Fruit fly (Drosophila melanogaster): ENCODE data around the gene CG2021.

dm6 chr3L:1774713-1775648 lies 2.2 kb downstream of the CG2021 start, which contains the start of the genes CG13933 and PolD2:
- TF ChIP-seq CG13204 (GFP tag; optimal IDR thresholded peaks at IDR 0.05) (no peak), CG9948 (tag; optimal IDR thresholded peaks at IDR 0.05) (peak; percentile 82), Pif1B (GFP tag; optimal IDR thresholded peaks at IDR 0.05) (peak; percentile 95), CG14655 (GFP tag; optimal IDR thresholded peaks at IDR 0.05) (no peak), CG8301 (tag; optimal IDR thresholded peaks at IDR 0.05) (no peak), rn (GFP tag; IDR thresholded peaks at IDR 0.05) (peak; percentile 90), CG4496 (GFP tag; IDR thresholded peaks at IDR 0.05) (peak; percentile 98), fd96Ca (GFP tag; IDR thresholded peaks at IDR 0.05) (peak; percentile 86)
